Worm (Caenorhabditis elegans): ENCODE data around the gene ZK185.3.

ZK185.3 gene

DNA sequence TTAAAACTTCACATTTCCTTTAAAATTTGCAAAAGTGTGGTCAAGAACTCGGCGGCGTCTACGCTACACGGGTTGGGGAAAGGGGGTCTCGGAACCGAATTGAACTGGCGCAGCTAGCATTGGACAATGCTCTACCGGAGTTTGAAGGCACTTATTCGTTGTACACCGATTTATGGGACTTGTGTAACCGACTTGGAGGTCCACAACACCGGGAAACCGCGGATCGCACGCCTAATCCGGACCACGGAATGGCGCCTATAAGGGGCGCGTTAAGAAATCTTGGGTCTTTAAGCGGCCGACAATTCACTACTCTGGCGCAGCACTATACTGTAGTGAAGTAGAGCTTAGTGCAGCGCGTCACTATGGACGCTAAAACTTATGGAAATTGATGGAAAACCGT lies 8.4 kb upstream of the ZK185.3 start:
- TF ChIP-seq snpc-4 (tag; optimal IDR thresholded peaks at IDR 0.05) (peak; percentile 77), ceh-16 (tag; optimal IDR thresholded peaks at IDR 0.05) (no peak)

DNA sequence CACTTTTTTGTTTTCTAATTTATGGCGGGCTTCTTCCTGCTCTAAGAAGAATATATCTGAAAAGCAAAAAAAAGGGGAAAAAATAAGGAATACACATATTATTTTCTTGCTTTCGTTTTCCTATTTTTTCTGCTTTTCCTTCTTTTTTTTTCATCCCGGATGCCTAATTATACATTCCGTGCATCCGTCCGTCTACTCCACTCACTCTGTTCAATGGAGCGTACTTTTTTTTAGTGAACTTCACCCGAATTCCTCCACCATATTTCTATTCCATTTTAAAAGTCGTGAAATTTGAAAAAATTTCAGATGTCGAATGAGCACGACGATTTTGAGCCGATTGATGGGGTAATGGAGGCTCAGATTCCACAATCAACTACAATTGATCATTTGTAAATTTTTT lies 6.0 kb upstream of the ZK185.3 start, which contains the start of gene ZK185.2:
Gene ZK185.2, plus strand, starts transcription at position 301 of the 400 bp plus-strand sequence.
- no peak for TF ChIP-seq lsy-12 (tag; optimal IDR thresholded peaks at IDR 0.05)
- no peak for TF ChIP-seq zag-1 (tag; optimal IDR thresholded peaks at IDR 0.05)
- TF ChIP-seq nhr-12 (tag; optimal IDR thresholded peaks at IDR 0.05), result no peak
- no peak for TF ChIP-seq nhr-25 (tag; optimal IDR thresholded peaks at IDR 0.05)
- TF ChIP-seq elt-1 (tag; optimal IDR thresholded peaks at IDR 0.05), result no peak
- no peak for TF ChIP-seq eor-1 (tag; optimal IDR thresholded peaks at IDR 0.05)
- no peak for TF ChIP-seq sea-2 (GFP tag; optimal IDR thresholded peaks at IDR 0.05)
- no peak for TF ChIP-seq tbx-2 (tag; optimal IDR thresholded peaks at IDR 0.05)
- TF ChIP-seq fkh-2 (tag; optimal IDR thresholded peaks at IDR 0.05), result no peak
- TF ChIP-seq fos-1 (tag; optimal IDR thresholded peaks at IDR 0.05), result no peak
- no peak for TF ChIP-seq ceh-82 (tag; optimal IDR thresholded peaks at IDR 0.05)
- TF ChIP-seq ztf-4 (tag; optimal IDR thresholded peaks at IDR 0.05), result no peak
- TF ChIP-seq nfya-1 (tag; optimal IDR thresholded peaks at IDR 0.05; ENCODE audit: insufficient read depth), result no peak
- no peak for TF ChIP-seq ceh-9 (tag; optimal IDR thresholded peaks at IDR 0.05)

DNA sequence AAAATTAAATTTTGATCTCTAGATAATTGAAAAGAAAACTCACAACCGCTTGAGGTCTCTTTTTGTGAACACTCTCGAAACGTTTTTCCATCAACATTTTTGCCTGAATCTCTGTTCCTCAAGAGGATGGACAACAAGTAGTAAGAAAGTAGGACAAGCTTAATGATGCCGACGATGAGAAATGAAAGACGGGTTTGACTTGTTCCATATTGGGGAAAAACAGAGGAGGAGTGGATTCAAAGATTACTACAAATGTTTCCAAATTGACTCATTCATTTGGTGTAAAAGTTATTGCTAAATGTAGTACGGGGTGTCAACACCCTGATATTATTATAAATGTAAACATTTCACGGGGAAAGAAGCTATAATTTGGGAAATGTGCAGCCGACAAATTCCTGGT lies 2.8 kb upstream of the ZK185.3 start, which contains the start of gene ZK185.4:
Gene ZK185.4, minus strand, starts transcription at position 101 of the 400 bp plus-strand sequence.
- TF ChIP-seq elt-2 (tag; optimal IDR thresholded peaks at IDR 0.05), result no peak
- no peak for TF ChIP-seq mml-1 (tag; optimal IDR thresholded peaks at IDR 0.05)
- TF ChIP-seq mdl-1 (tag; optimal IDR thresholded peaks at IDR 0.05), result no peak
- TF ChIP-seq ceh-82 (tag; optimal IDR thresholded peaks at IDR 0.05), result no peak
- no peak for TF ChIP-seq jun-1 (tag; optimal IDR thresholded peaks at IDR 0.05)
- TF ChIP-seq elt-3 (tag; optimal IDR thresholded peaks at IDR 0.05), result no peak
- no peak for TF ChIP-seq sea-2 (GFP tag; optimal IDR thresholded peaks at IDR 0.05)

DNA sequence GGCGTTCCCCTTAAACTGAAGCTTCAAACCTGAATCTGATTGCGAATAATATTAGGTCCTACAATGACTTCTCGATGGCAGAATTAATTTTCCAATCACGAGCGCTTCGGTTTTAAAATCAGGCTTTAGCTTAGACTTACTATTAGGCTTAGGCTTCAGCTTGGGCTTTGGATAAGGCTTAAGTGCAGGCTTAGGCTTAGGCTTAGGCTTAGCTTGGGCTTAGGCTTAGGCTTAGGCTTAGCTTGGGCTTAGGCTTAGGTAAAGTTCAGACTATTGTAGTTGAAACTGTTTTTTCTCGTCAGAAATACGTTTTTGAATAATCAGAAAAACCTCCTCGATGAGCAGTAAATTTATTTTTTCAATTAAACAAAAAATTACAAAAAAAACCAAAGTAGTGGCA lies 3.5 kb downstream of the ZK185.3 start:
- TF ChIP-seq ztf-11 (tag; optimal IDR thresholded peaks at IDR 0.05) (no peak), unc-62 (GFP tag; optimal IDR thresholded peaks at IDR 0.05) (no peak), mml-1 (tag; optimal IDR thresholded peaks at IDR 0.05) (no peak), lin-39 (tag; optimal IDR thresholded peaks at IDR 0.05) (no peak), tbx-2 (tag; optimal IDR thresholded peaks at IDR 0.05) (no peak), pqm-1 (tag; optimal IDR thresholded peaks at IDR 0.05) (no peak), jun-1 (tag; optimal IDR thresholded peaks at IDR 0.05) (no peak), egl-5 (tag; optimal IDR thresholded peaks at IDR 0.05) (no peak), nhr-23 (tag; optimal IDR thresholded peaks at IDR 0.05) (no peak), nhr-28 (tag; optimal IDR thresholded peaks at IDR 0.05) (no peak), eor-1 (tag; optimal IDR thresholded peaks at IDR 0.05) (no peak), nhr-77 (tag; optimal IDR thresholded peaks at IDR 0.05) (no peak)

DNA sequence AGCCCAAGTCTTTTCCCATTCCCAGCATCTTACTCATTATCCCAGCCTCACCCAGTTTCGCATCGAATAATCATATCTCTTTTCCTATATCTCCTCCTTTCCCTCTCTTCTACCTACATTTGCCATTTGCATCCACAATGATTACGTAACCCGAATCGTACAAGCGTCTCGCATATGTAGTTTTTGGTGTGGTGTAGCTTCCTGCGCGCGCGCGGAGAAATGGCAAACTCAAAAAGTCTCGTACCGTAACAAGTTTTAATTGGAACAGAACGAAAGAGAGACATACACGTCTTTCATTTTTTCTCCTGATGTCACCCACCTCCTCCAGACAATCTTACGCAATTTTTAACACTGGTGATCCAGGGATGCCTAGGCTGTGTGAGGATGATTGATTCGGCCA lies 4.2 kb downstream of the ZK185.3 start:
- TF ChIP-seq nhr-43 (tag; optimal IDR thresholded peaks at IDR 0.05; ENCODE audit: poor library complexity, severe bottlenecking) (peak; percentile 79), elt-1 (tag; optimal IDR thresholded peaks at IDR 0.05) (no peak), elt-3 (tag; optimal IDR thresholded peaks at IDR 0.05) (peak in 1 of 3 experiments; percentile 20), zag-1 (tag; optimal IDR thresholded peaks at IDR 0.05) (no peak)

DNA sequence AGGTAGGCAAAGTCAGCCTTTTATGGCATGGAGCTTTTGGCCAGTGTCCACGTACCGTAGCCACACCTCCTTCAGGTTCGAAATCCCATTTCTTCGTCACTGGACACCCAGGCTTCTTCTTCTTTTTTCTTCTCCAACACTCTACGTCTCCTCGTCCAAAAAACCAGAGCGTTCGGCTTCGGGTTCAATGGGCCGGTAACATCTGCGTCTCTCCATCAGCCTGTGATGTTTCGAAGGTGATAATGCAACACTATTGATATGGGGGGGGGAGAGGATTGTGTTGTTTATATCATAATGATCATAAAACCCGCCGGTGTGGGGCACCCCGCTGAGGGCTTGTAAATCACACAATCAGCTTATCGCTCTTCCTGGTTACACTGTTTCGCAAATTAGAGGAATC lies 5.3 kb downstream of the ZK185.3 start, which contains the start of gene ZK180.6:
Gene ZK180.6, minus strand, starts transcription at position 101 of the 400 bp plus-strand sequence.
- TF ChIP-seq fkh-2 (tag; optimal IDR thresholded peaks at IDR 0.05) (no peak), elt-1 (tag; optimal IDR thresholded peaks at IDR 0.05) (no peak)

DNA sequence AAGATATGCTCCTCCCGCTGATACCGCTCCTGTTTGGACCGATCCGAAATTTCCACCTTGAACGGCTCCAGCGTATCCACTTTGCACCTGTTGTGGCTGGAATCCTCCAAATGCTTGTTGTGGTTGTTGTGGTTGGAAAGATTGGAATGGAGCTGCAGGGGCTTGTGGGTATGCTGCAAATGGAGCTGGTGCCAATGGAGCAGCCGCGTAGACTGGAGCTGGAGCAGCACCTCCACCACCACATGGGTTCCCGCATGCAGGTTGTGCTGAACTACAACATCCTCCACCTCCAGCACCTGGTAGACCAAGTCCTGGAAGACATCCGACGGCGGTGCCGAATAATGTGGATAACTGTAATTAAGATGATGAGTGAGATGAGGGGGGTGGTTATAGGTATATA lies 6.8 kb downstream of the ZK185.3 start:
- no peak for TF ChIP-seq nhr-76 (tag; optimal IDR thresholded peaks at IDR 0.05)
- TF ChIP-seq unc-39 (tag; optimal IDR thresholded peaks at IDR 0.05), result no peak
- TF ChIP-seq nhr-25 (tag; optimal IDR thresholded peaks at IDR 0.05), result no peak
- no peak for TF ChIP-seq unc-62 (GFP tag; optimal IDR thresholded peaks at IDR 0.05)
- TF ChIP-seq tbx-2 (tag; optimal IDR thresholded peaks at IDR 0.05), result no peak
- no peak for TF ChIP-seq ceh-28 (tag; optimal IDR thresholded peaks at IDR 0.05)

All from whole organism, L3 larva.